Worm (Caenorhabditis elegans): Measurements from ENCODE around the gene vps-33.1.

DNA sequence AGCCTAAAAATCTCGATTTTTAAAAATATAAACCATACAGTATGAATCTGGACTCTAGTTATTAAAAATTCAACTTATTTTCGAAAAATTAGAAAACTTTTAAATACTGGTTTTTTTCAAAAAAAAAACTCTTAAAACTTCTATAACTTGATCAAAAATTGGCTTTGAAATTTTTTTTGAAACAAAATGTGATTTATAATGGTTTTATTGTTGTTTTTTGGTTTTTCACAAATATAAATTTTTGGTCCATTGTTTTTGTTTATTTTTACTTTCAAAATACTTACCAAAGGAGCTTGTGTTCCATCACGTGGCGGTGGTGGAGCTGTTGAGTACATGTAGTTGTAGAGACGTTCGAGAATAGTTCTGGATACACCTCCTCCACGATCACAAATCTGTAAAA lies 37.6 kb downstream of the vps-33.1 start:
- TF ChIP-seq ceh-13 (GFP tag; optimal IDR thresholded peaks at IDR 0.05) (no peak), hnd-1 (tag; optimal IDR thresholded peaks at IDR 0.05) (no peak), ama-1 (optimal IDR thresholded peaks at IDR 0.05) (no peak)

All from whole organism, early embryonic.